Fruit fly (Drosophila melanogaster): ENCODE measurements around the gene stai.

Gene stai

DNA sequence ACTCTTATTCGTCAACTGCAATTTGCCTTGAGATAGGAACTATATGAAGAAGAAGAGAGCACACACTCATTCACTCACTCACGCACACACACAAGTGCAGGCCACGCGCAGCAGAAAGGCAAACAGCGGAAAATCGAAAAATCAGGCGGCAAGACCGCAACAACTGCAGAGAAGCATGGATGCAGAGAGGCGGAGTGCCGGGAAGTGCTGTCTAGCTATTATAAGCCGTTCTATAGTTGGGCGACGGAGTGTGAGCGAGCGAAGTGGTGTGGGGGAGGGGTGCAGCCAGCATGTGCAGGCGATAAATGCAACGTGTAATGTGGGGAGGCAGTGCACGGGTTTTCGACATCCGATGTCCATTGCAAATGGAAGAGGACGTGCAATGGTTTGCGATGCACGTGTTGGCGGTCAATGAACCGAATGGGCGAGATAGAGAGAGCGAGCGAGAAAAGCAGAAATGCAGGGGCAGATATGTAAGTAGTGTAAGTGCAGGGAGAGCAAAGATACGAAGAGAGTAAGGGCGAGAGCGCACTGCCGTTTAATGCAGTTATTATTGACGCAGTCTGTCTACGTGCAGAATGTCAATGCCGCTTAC lies 21.3 kb upstream of the stai start (continued):
- TF ChIP-seq p53 (GFP tag; optimal IDR thresholded peaks at IDR 0.05) (no peak), CG1647 (GFP tag; optimal IDR thresholded peaks at IDR 0.05) (no peak), yki (optimal IDR thresholded peaks at IDR 0.05) (peak; percentile 12), Six4 (GFP tag; optimal IDR thresholded peaks at IDR 0.05) (no peak), chif (GFP tag; optimal IDR thresholded peaks at IDR 0.05) (no peak), CG6813 (GFP tag; optimal IDR thresholded peaks at IDR 0.05) (no peak), gro (GFP tag; optimal IDR thresholded peaks at IDR 0.05) (no peak), Dfd (GFP tag; optimal IDR thresholded peaks at IDR 0.05) (no peak), pum (GFP tag; optimal IDR thresholded peaks at IDR 0.05) (no peak), gfzf (GFP tag; optimal IDR thresholded peaks at IDR 0.05) (no peak), CG1832 (GFP tag; optimal IDR thresholded peaks at IDR 0.05) (peak; percentile 41), Poxn (GFP tag; IDR thresholded peaks at IDR 0.05) (no peak), ab (GFP tag; optimal IDR thresholded peaks at IDR 0.05) (no peak), D19A (tag; optimal IDR thresholded peaks at IDR 0.05) (peak; percentile 30), ftz-f1 (GFP tag; optimal IDR thresholded peaks at IDR 0.05) (no peak), btn (GFP tag; optimal IDR thresholded peaks at IDR 0.05) (no peak), CG9437 (GFP tag; optimal IDR thresholded peaks at IDR 0.05) (no peak), dmrt99B (tag; optimal IDR thresholded peaks at IDR 0.05) (no peak), dimm (GFP tag; IDR thresholded peaks at IDR 0.05) (no peak), CG6689 (GFP tag; IDR thresholded peaks at IDR 0.05) (no peak), CG6175 (GFP tag; IDR thresholded peaks at IDR 0.05) (no peak), CG7372 (GFP tag; IDR thresholded peaks at IDR 0.05) (no peak), Pdp1 (GFP tag; optimal IDR thresholded peaks at IDR 0.05) (peak in 1 of 2 experiments; percentile 47), HLH54F (GFP tag; optimal IDR thresholded peaks at IDR 0.05) (no peak), CG13624 (GFP tag; optimal IDR thresholded peaks at IDR 0.05) (no peak), fd96Cb (tag; optimal IDR thresholded peaks at IDR 0.05) (no peak), Atf3 (GFP tag; optimal IDR thresholded peaks at IDR 0.05) (no peak), pb (GFP tag; optimal IDR thresholded peaks at IDR 0.05) (no peak), Oli (tag; optimal IDR thresholded peaks at IDR 0.05) (no peak), CG11723 (GFP tag; optimal IDR thresholded peaks at IDR 0.05) (peak; percentile 20), Hsf (GFP tag; optimal IDR thresholded peaks at IDR 0.05) (no peak), CG15011 (GFP tag; optimal IDR thresholded peaks at IDR 0.05) (no peak), esg (GFP tag; conservative IDR thresholded peaks at IDR 0.05) (no peak), Dad (GFP tag; optimal IDR thresholded peaks at IDR 0.05) (no peak), B-H2 (GFP tag; optimal IDR thresholded peaks at IDR 0.05) (no peak), CG7271 (tag; optimal IDR thresholded peaks at IDR 0.05) (no peak), CG15073 (GFP tag; optimal IDR thresholded peaks at IDR 0.05) (no peak), CG10147 (GFP tag; optimal IDR thresholded peaks at IDR 0.05) (no peak), CG18764 (GFP tag; optimal IDR thresholded peaks at IDR 0.05) (no peak), Usf (GFP tag; optimal IDR thresholded peaks at IDR 0.05) (no peak), ATbp (GFP tag; optimal IDR thresholded peaks at IDR 0.05) (no peak), ERR (GFP tag; optimal IDR thresholded peaks at IDR 0.05) (no peak), Med (GFP tag) (peak; percentile 77), CG10431 (GFP tag; optimal IDR thresholded peaks at IDR 0.05) (no peak), Max (GFP tag; optimal IDR thresholded peaks at IDR 0.05) (peak; percentile 84), stwl (tag; optimal IDR thresholded peaks at IDR 0.05) (peak; percentile 64), CG10366 (GFP tag; IDR thresholded peaks at IDR 0.05) (no peak), kni (GFP tag; optimal IDR thresholded peaks at IDR 0.05) (peak; percentile 99), Mes4 (GFP tag; optimal IDR thresholded peaks at IDR 0.05) (no peak), D (optimal IDR thresholded peaks at IDR 0.05) (peak; percentile 50), D (GFP tag; optimal IDR thresholded peaks at IDR 0.05) (peak; percentile 11)

Measured in whole organism, embryonic.